Fruit fly (Drosophila melanogaster): ENCODE measurements around the gene MED6.

DNA sequence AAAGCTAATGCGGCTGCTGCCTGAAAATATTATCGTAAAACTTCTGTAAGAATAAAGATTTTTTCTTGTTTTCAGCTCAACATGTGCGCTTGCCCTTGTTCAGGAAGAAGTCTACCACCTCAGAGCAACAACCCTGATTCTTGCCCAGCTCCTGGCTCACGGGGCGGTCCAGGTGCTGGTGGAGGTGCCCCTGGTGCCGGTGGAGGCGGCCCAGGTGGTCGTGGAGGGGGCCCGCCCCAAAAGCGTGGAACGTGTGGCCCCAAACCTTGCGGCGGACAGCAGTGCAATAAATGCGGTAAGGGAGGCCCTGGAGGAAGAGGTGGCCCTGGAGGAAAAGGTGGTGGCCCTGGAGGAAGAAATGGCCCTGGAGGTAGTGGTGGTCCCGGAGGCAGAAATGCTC is 24.8 kb downstream of the MED6 start:
- TF ChIP-seq CG8478 (optimal IDR thresholded peaks at IDR 0.05) (no peak), CTCF (optimal IDR thresholded peaks at IDR 0.05) (no peak)

All from S2 (cell line).